Worm (Caenorhabditis elegans) whole organism, young adult: Measurements from ENCODE around the gene sri-40.
"Not testable (repeated sequence)": the region's sequence is repeated elsewhere in the genome, so short reads cannot be mapped to it uniquely, and the experiment has no call there.

Experiments used
- B0019.2 ChIP-seq: fragments of 200-800 bp; sonication (Bioruptor generic); conservative IDR thresholded peaks from 2 replicates; pipeline ENCODE4 v1.3.6; 2022; ENCODE audit warnings: missing genetic modification reagents, missing genetic modification characterization, missing compliant biosample characterization
- D2030.7 ChIP-seq: fragments of 200-800 bp; sonication (Bioruptor generic); IDR thresholded peaks from 2 replicates; pipeline ENCODE4 v1.3.6; 2022; ENCODE audit warnings: missing genetic modification reagents, missing genetic modification characterization, missing compliant biosample characterization
- F10E7.11 ChIP-seq: sonication (generic microtip); optimal IDR thresholded peaks from 2 replicates; lab custom pipeline; 2017; ENCODE audit warnings: mild to moderate bottlenecking, missing genetic modification characterization, moderate library complexity, missing compliant biosample characterization
- F33H1.4 ChIP-seq: fragments of 200-800 bp; sonication (Bioruptor generic); IDR thresholded peaks from 2 replicates; pipeline ENCODE4 v1.3.6; 2022; ENCODE audit warnings: missing genetic modification reagents, missing genetic modification characterization, missing compliant biosample characterization
- F49E8.2 ChIP-seq: sonication (generic microtip); optimal IDR thresholded peaks from 3 replicates; lab custom pipeline; 2017; ENCODE audit warnings: missing genetic modification characterization, mild to moderate bottlenecking, missing compliant biosample characterization, antibody characterized with exemption, moderate library complexity; ENCODE audit not compliant: insufficient read depth
- F57A8.1 ChIP-seq: fragments of 200-800 bp; sonication (Bioruptor generic); optimal IDR thresholded peaks from 2 replicates; lab custom pipeline; 2018; ENCODE audit warnings: mild to moderate bottlenecking, missing genetic modification characterization, moderate library complexity, missing compliant biosample characterization
- K11D2.4 ChIP-seq: fragments of 200-800 bp; sonication (Bioruptor generic); IDR thresholded peaks from 2 replicates; pipeline ENCODE4 v1.3.6; 2022; ENCODE audit warnings: missing genetic modification reagents, missing genetic modification characterization, missing compliant biosample characterization
- T07F8.4 ChIP-seq: sonication (generic microtip); optimal IDR thresholded peaks from 2 replicates; lab custom pipeline; 2016; ENCODE audit warnings: mild to moderate bottlenecking, missing genetic modification characterization, moderate library complexity, missing compliant biosample characterization
- Y67H2A.10 ChIP-seq: fragments of 200-800 bp; sonication (Bioruptor generic); conservative IDR thresholded peaks from 2 replicates; pipeline ENCODE4 v1.3.6; 2022; ENCODE audit warnings: missing genetic modification reagents, missing genetic modification characterization, missing compliant biosample characterization
- Y95B8A.8 ChIP-seq: fragments of 200-800 bp; sonication (Bioruptor generic); IDR thresholded peaks from 2 replicates; pipeline ENCODE4 v1.3.6; 2022; ENCODE audit warnings: missing genetic modification reagents, missing genetic modification characterization, missing compliant biosample characterization
- ZK185.1 ChIP-seq: sonication (generic microtip); optimal IDR thresholded peaks from 2 replicates; lab custom pipeline; 2016; ENCODE audit warnings: mild to moderate bottlenecking, missing genetic modification characterization, missing compliant biosample characterization; ENCODE audit not compliant: poor library complexity, severe bottlenecking
- aptf-3 ChIP-seq: fragments of 200-800 bp; sonication (Bioruptor generic); IDR thresholded peaks from 2 replicates; pipeline ENCODE4 v1.3.6; 2022; ENCODE audit warnings: missing genetic modification characterization, missing compliant biosample characterization
- attf-3 ChIP-seq: fragments of 200-800 bp; sonication (Bioruptor generic); conservative IDR thresholded peaks from 2 replicates; pipeline ENCODE4 v1.3.6; 2022; ENCODE audit warnings: missing genetic modification reagents, missing genetic modification characterization, missing compliant biosample characterization
- bed-1 ChIP-seq: fragments of 200-800 bp; sonication (Bioruptor generic); IDR thresholded peaks from 2 replicates; pipeline ENCODE4 v1.3.6; 2022; ENCODE audit warnings: missing genetic modification reagents, missing genetic modification characterization, missing compliant biosample characterization
- bed-2 ChIP-seq: fragments of 200-800 bp; sonication (Bioruptor generic); IDR thresholded peaks from 2 replicates; pipeline ENCODE4 v1.3.6; 2022; ENCODE audit warnings: missing genetic modification reagents, missing genetic modification characterization, missing compliant biosample characterization
- ekl-4 ChIP-seq: fragments of 200-800 bp; sonication (Bioruptor generic); IDR thresholded peaks from 2 replicates; pipeline ENCODE4 v1.3.6; 2022; ENCODE audit warnings: missing genetic modification reagents, missing genetic modification characterization, missing compliant biosample characterization
- hmg-20 ChIP-seq: fragments of 200-800 bp; sonication (Bioruptor generic); IDR thresholded peaks from 2 replicates; pipeline ENCODE4 v1.3.6; 2022; ENCODE audit warnings: missing genetic modification reagents, missing genetic modification characterization, missing compliant biosample characterization
- hrde-1 ChIP-seq: sonication (generic microtip); optimal IDR thresholded peaks from 2 replicates; lab custom pipeline; 2016; ENCODE audit warnings: missing genetic modification characterization, mild to moderate bottlenecking, missing compliant biosample characterization, moderate library complexity, missing genotype, missing genetic modification reagents, borderline replicate concordance
- let-526 ChIP-seq: fragments of 200-800 bp; sonication (Bioruptor generic); IDR thresholded peaks from 2 replicates; pipeline ENCODE4 v1.3.6; 2022; ENCODE audit warnings: missing genetic modification reagents, missing genetic modification characterization, missing compliant biosample characterization
- let-607 ChIP-seq, 2 experiments: fragments of 200-800 bp in 1 of 2; sonication (Bioruptor generic) in 1 of 2; sonication (generic microtip) in 1 of 2; optimal IDR thresholded peaks; 2 replicates each; lab custom pipeline; 2016 to 2018; ENCODE audit warnings: mild to moderate bottlenecking in 2 of 2, missing compliant biosample characterization in 2 of 2, missing genetic modification characterization in 2 of 2, moderate library complexity in 2 of 2, missing genotype in 1 of 2
- lin-26 ChIP-seq: fragments of 200-800 bp; sonication (Bioruptor generic); IDR thresholded peaks from 2 replicates; pipeline ENCODE4 v1.3.6; 2022; ENCODE audit warnings: missing genetic modification reagents, missing genetic modification characterization, missing compliant biosample characterization
- lir-1 ChIP-seq: fragments of 200-800 bp; sonication (Bioruptor generic); conservative IDR thresholded peaks from 2 replicates; pipeline ENCODE4 v1.3.6; 2022; ENCODE audit warnings: missing genetic modification reagents, missing genetic modification characterization, missing compliant biosample characterization
- lsy-27 ChIP-seq: sonication (generic microtip); optimal IDR thresholded peaks from 2 replicates; lab custom pipeline; 2017; ENCODE audit warnings: missing genetic modification characterization, mild to moderate bottlenecking, missing compliant biosample characterization, antibody characterized with exemption, missing genotype, borderline replicate concordance; ENCODE audit not compliant: insufficient read depth
- madf-10 ChIP-seq: sonication (generic microtip); optimal IDR thresholded peaks from 2 replicates; lab custom pipeline; 2016; ENCODE audit warnings: mild to moderate bottlenecking, missing genetic modification characterization, missing compliant biosample characterization
- madf-3 ChIP-seq: fragments of 200-800 bp; sonication (Bioruptor generic); IDR thresholded peaks from 2 replicates; pipeline ENCODE4 v1.3.6; 2022; ENCODE audit warnings: missing genetic modification reagents, missing genetic modification characterization, missing compliant biosample characterization
- mcd-1 ChIP-seq: fragments of 200-800 bp; sonication (Bioruptor generic); IDR thresholded peaks from 2 replicates; pipeline ENCODE4 v1.3.6; 2022; ENCODE audit warnings: missing genetic modification reagents, missing genetic modification characterization, missing compliant biosample characterization
- nhr-120 ChIP-seq: fragments of 200-800 bp; sonication (Bioruptor generic); IDR thresholded peaks from 2 replicates; pipeline ENCODE4 v1.3.6; 2022; ENCODE audit warnings: missing genetic modification characterization, missing compliant biosample characterization
- pbrm-1 ChIP-seq: fragments of 200-800 bp; sonication (Bioruptor generic); IDR thresholded peaks from 2 replicates; pipeline ENCODE4 v1.3.6; 2022; ENCODE audit warnings: missing genetic modification reagents, missing genetic modification characterization, missing compliant biosample characterization
- xnd-1 ChIP-seq: sonication (generic microtip); optimal IDR thresholded peaks from 2 replicates; lab custom pipeline; 2016; ENCODE audit warnings: missing genotype, missing genetic modification reagents, missing genetic modification characterization, missing compliant biosample characterization
- ztf-26 ChIP-seq: sonication (generic microtip); optimal IDR thresholded peaks from 2 replicates; lab custom pipeline; 2017; ENCODE audit warnings: missing genetic modification characterization, missing compliant biosample characterization
- ztf-28 ChIP-seq: fragments of 200-800 bp; sonication (Bioruptor generic); IDR thresholded peaks from 2 replicates; pipeline ENCODE4 v1.3.6; 2022; ENCODE audit warnings: missing genetic modification reagents, missing genetic modification characterization, missing compliant biosample characterization

sri-40 gene

ce11 chrII:3201242-3201641 lies 23.5 kb downstream of the sri-40 start, which contains the start of gene sri-48:
Gene sri-48 (minus strand): TSS chrII:3201342.
- TF ChIP-seq lir-1, pbrm-1, bed-1 (GFP tag; lab: Robert Waterston, UW): not testable (repeated sequence)

- TF ChIP-seq Y67H2A.10 (GFP tag; lab: Robert Waterston, UW) (no peak), ztf-28 (GFP tag; lab: Robert Waterston, UW) (no peak), xnd-1 (no peak)
Observed at ce11 chrII:3202519-3202918, 24.8 kb downstream of the sri-40 start, which contains the start of gene sri-53. Gene sri-53 (minus strand): TSS chrII:3202619.

- no peak for TF ChIP-seq F49E8.2 (tag; lab: Kevin White, UChicago)
Observed at ce11 chrII:3203415-3203814, 25.7 kb downstream of the sri-40 start, which contains the start of gene sri-50. Gene sri-50 (plus strand): TSS chrII:3203715.

ce11 chrII:3206423-3206989 lies 28.7 kb downstream of the sri-40 start, which contains the start of the genes ZC239.20 and ZC239.21:
Gene ZC239.20 (minus strand): TSS chrII:3206523.
Gene ZC239.21 (plus strand): TSS chrII:3206939.
- TF ChIP-seq hrde-1: no peak
- TF ChIP-seq mcd-1 (GFP tag; lab: Robert Waterston, UW): no peak
- no peak for TF ChIP-seq K11D2.4 (GFP tag; lab: Robert Waterston, UW)
- TF ChIP-seq hmg-20 (GFP tag; lab: Robert Waterston, UW): no peak
- no peak for TF ChIP-seq madf-10 (tag; lab: Kevin White, UChicago)
- TF ChIP-seq Y95B8A.8 (GFP tag; lab: Robert Waterston, UW): no peak
- no peak for TF ChIP-seq lin-26 (GFP tag; lab: Robert Waterston, UW)
- TF ChIP-seq B0019.2 (GFP tag; lab: Robert Waterston, UW): no peak
- no peak for TF ChIP-seq ZK185.1 (tag; lab: Kevin White, UChicago)
- no peak for TF ChIP-seq let-526
- TF ChIP-seq let-607 (tag; optimal IDR thresholded peaks at IDR 0.05; lab: Kevin White, UChicago): no peak
- no peak for TF ChIP-seq ztf-26 (tag; lab: Kevin White, UChicago)
- no peak for TF ChIP-seq aptf-3
- no peak for TF ChIP-seq F57A8.1 (GFP tag; lab: Kevin White, UChicago)
- TF ChIP-seq F10E7.11 (tag; lab: Kevin White, UChicago): no peak

- TF ChIP-seq ZK185.1 (tag; lab: Kevin White, UChicago) (no peak), T07F8.4 (tag; lab: Kevin White, UChicago) (no peak), F33H1.4 (GFP tag; lab: Robert Waterston, UW) (no peak), madf-3 (GFP tag; lab: Robert Waterston, UW) (no peak), bed-2 (GFP tag; lab: Robert Waterston, UW) (no peak), ekl-4 (GFP tag; lab: Robert Waterston, UW) (no peak), nhr-120 (GFP tag; lab: Robert Waterston, UW) (no peak), attf-3 (no peak), D2030.7 (GFP tag; lab: Robert Waterston, UW) (no peak), lsy-27 (tag; lab: Kevin White, UChicago) (no peak)
- TF ChIP-seq, all 124 proteins: peak for 0
Observed at ce11 chrII:3208679-3209078, 30.9 kb downstream of the sri-40 start, which contains the start of gene sdz-35. Gene sdz-35 (minus strand): TSS chrII:3208779.
